Worm (Caenorhabditis elegans) whole organism, midembryonic: ENCODE data around the gene acds-10.

ENCODE experiments used
- flt-1 ChIP-seq: fragments of 200-800 bp; sonication (Bioruptor generic); IDR thresholded peaks from 2 replicates; pipeline ENCODE4 v1.3.6; 2022; ENCODE audit warnings: missing genetic modification characterization, missing compliant biosample characterization
- klf-2 ChIP-seq: fragments of 200-800 bp; sonication (Bioruptor generic); conservative IDR thresholded peaks from 2 replicates; pipeline ENCODE4 v1.3.6; 2022; ENCODE audit warnings: missing genetic modification reagents, missing genetic modification characterization, missing compliant biosample characterization
- med-1 ChIP-seq: sonication (generic microtip); optimal IDR thresholded peaks from 2 replicates; lab custom pipeline; 2017; ENCODE audit warnings: missing genetic modification characterization, mild to moderate bottlenecking, missing compliant biosample characterization, antibody characterized with exemption, missing genetic modification reagents; ENCODE audit not compliant: insufficient read depth

DNA sequence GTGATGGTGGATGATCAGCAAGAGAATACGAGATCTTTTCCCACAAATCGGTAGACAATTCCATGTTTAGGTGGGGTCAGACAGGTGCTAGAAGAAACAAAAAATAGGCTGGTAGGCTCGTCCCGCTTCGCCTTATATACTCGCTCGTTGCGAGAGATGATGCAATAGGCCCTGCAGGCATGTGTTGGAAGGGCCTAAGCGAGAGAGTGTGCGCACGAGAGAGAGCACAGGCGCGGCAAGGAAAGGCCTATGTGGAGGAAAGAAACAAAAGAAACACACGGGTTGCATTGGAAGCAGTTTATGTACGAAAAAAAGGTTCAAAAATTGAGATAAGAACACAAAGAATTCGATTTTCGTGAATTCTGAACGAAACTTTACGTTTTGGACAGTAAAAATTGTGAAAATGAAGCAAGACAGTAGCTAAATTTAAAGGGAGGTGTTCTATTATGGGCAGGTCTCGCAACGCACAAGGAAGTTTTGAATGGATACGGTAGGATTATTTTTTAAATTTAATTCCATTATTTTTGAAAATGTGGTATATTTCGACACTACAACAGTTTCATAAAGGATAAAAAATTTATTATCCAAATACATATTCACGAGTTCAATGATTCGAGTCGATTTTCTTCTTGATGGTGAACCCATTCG lies 33.2 kb downstream of the acds-10 start, which contains the start of gene F44E7.5:
- TF ChIP-seq flt-1 (no peak), klf-2 (no peak), med-1 (GFP tag; lab: Kevin White, UChicago) (no peak)
